In the genomic region with DNA sequence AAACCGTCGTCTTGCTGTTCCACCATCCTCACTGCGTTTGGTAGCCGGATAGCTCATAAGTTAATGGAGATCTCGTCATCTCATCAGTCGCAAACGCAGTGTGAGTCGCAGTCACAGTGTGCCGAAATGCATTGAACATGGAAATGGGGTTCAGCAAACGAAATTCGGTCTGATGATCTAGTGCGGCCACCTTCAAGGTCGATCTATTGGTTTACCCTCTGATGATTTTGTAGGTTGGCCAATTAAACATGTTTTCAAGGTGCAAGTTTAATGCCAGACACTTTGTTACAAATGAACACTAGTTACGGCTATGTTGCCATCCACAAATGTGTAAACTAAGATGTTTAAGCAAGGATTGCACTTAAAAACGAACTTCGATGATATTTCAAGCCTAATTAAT, we compare ENCODE assay signal across 1 fruit fly cellular context.
TF ChIP-seq lines count a peak whose summit lies in the region.

No protein-coding gene starts in this region.

TF ChIP-seq in whole organism, embryonic, 481 proteins besides CTCF, POLR2A, EP300 and RAD21 (continued from another document):
- TF ChIP-seq hkb (optimal IDR thresholded peaks at IDR 0.05; lab: Kevin White, UChicago), result no peak
- TF ChIP-seq hkb (GFP tag; IDR thresholded peaks at IDR 0.05; lab: Robert Waterston, UW), result peak; percentile 20; the same call in 1 of the 2 replicates
- peak; percentile 43; the same call in 1 of the 3 replicates for TF ChIP-seq CG11695 (GFP tag; IDR thresholded peaks at IDR 0.05; lab: Robert Waterston, UW)
- TF ChIP-seq dysf (GFP tag; IDR thresholded peaks at IDR 0.05; lab: Robert Waterston, UW), result no peak
- TF ChIP-seq ham (GFP tag; IDR thresholded peaks at IDR 0.05; lab: Robert Waterston, UW), result no peak
- peak; percentile 17; the same call in 1 of the 2 replicates for TF ChIP-seq Awh (GFP tag; IDR thresholded peaks at IDR 0.05; lab: Robert Waterston, UW)
- no peak for TF ChIP-seq Spps (tag; optimal IDR thresholded peaks at IDR 0.05; lab: Kevin White, UChicago)
- TF ChIP-seq CG6813 (GFP tag; optimal IDR thresholded peaks at IDR 0.05; lab: Kevin White, UChicago), result no peak
- peak; percentile 77 for TF ChIP-seq pros (GFP tag; optimal IDR thresholded peaks at IDR 0.05; lab: Kevin White, UChicago)
